Worm (Caenorhabditis elegans): ENCODE results near the gene C17A2.4.
A peak's percentile ranks its signal among the peaks of the same experiment; 100 is the strongest.

C17A2.4 gene

ce11 chrII:3846028-3846427, 6.4 kb downstream of the C17A2.4 start, which contains the start of gene C17A2.2:
C17A2.2 (plus strand) TSS chrII:3846328.
- TF ChIP-seq lin-39 (tag; optimal IDR thresholded peaks at IDR 0.05): no peak
- TF ChIP-seq nhr-76 (tag; optimal IDR thresholded peaks at IDR 0.05): no peak
- TF ChIP-seq fos-1 (tag; optimal IDR thresholded peaks at IDR 0.05): no peak

- TF ChIP-seq zag-1 (tag; optimal IDR thresholded peaks at IDR 0.05): no peak
- TF ChIP-seq nfya-1 (tag; optimal IDR thresholded peaks at IDR 0.05; ENCODE audit: insufficient read depth): no peak
- no peak for TF ChIP-seq ceh-28 (tag; optimal IDR thresholded peaks at IDR 0.05)
- TF ChIP-seq egl-27 (tag; optimal IDR thresholded peaks at IDR 0.05): no peak
- TF ChIP-seq pqm-1 (tag; optimal IDR thresholded peaks at IDR 0.05): no peak
- TF ChIP-seq unc-62 (GFP tag; optimal IDR thresholded peaks at IDR 0.05): no peak
- TF ChIP-seq nhr-25 (tag; optimal IDR thresholded peaks at IDR 0.05): no peak
- no peak for TF ChIP-seq ama-1 (optimal IDR thresholded peaks at IDR 0.05)
- TF ChIP-seq nhr-28 (tag; optimal IDR thresholded peaks at IDR 0.05): no peak
Observed at ce11 chrII:3850655-3851054, 11.0 kb downstream of the C17A2.4 start, which contains the start of gene nhr-72. nhr-72 (minus strand) TSS chrII:3850755.

ce11 chrII:3852654-3853053, 13.0 kb downstream of the C17A2.4 start, which contains the start of gene nhr-257:
nhr-257 (plus strand) TSS chrII:3852954.
- no peak for TF ChIP-seq tbx-2 (tag; optimal IDR thresholded peaks at IDR 0.05)
- no peak for TF ChIP-seq nhr-67 (tag; optimal IDR thresholded peaks at IDR 0.05)
- no peak for TF ChIP-seq aly-2 (tag; optimal IDR thresholded peaks at IDR 0.05)
- no peak for TF ChIP-seq egl-5 (tag; optimal IDR thresholded peaks at IDR 0.05)
- TF ChIP-seq lin-39 (tag; optimal IDR thresholded peaks at IDR 0.05): no peak
- TF ChIP-seq nhr-23 (tag; optimal IDR thresholded peaks at IDR 0.05): no peak
- TF ChIP-seq lin-15B (tag; optimal IDR thresholded peaks at IDR 0.05): no peak
- no peak for TF ChIP-seq snpc-4 (tag; optimal IDR thresholded peaks at IDR 0.05)
- TF ChIP-seq ztf-11 (tag; optimal IDR thresholded peaks at IDR 0.05): no peak
- TF ChIP-seq pqm-1 (tag; optimal IDR thresholded peaks at IDR 0.05): no peak
- no peak for TF ChIP-seq fkh-10 (GFP tag; optimal IDR thresholded peaks at IDR 0.05)
- TF ChIP-seq elt-3 (tag; optimal IDR thresholded peaks at IDR 0.05): no peak
- TF ChIP-seq nhr-28 (tag; optimal IDR thresholded peaks at IDR 0.05): no peak
- TF ChIP-seq sea-2 (GFP tag; optimal IDR thresholded peaks at IDR 0.05): no peak
- TF ChIP-seq nhr-12 (tag; optimal IDR thresholded peaks at IDR 0.05): no peak
- no peak for TF ChIP-seq elt-2 (tag; optimal IDR thresholded peaks at IDR 0.05)
- TF ChIP-seq mdl-1 (tag; optimal IDR thresholded peaks at IDR 0.05): no peak
- TF ChIP-seq ztf-4 (tag; optimal IDR thresholded peaks at IDR 0.05): no peak
- no peak for TF ChIP-seq ceh-28 (tag; optimal IDR thresholded peaks at IDR 0.05)
- TF ChIP-seq unc-39 (tag; optimal IDR thresholded peaks at IDR 0.05): no peak

ce11 chrII:3860826-3861225, 21.2 kb downstream of the C17A2.4 start, which contains the start of gene oac-11:
oac-11 (minus strand) TSS chrII:3860926.
- TF ChIP-seq mdl-1 (tag; optimal IDR thresholded peaks at IDR 0.05) (no peak), ceh-9 (tag; optimal IDR thresholded peaks at IDR 0.05) (no peak), elt-3 (tag; optimal IDR thresholded peaks at IDR 0.05) (no peak), lin-39 (tag; optimal IDR thresholded peaks at IDR 0.05) (no peak), nhr-11 (tag; optimal IDR thresholded peaks at IDR 0.05) (no peak), skn-1 (tag; optimal IDR thresholded peaks at IDR 0.05) (no peak), nhr-77 (tag; optimal IDR thresholded peaks at IDR 0.05) (no peak), pha-4 (tag; optimal IDR thresholded peaks at IDR 0.05) (no peak), nhr-67 (tag; optimal IDR thresholded peaks at IDR 0.05) (no peak)

- no peak for TF ChIP-seq egl-5 (tag; optimal IDR thresholded peaks at IDR 0.05)
- TF ChIP-seq mdl-1 (tag; optimal IDR thresholded peaks at IDR 0.05): no peak
- TF ChIP-seq nhr-23 (tag; optimal IDR thresholded peaks at IDR 0.05): peak; percentile 7
- no peak for TF ChIP-seq egl-27 (tag; optimal IDR thresholded peaks at IDR 0.05)
- TF ChIP-seq R02D3.7 (tag; optimal IDR thresholded peaks at IDR 0.05): no peak
- peak; percentile 60 for TF ChIP-seq elt-1 (tag; optimal IDR thresholded peaks at IDR 0.05)
- no peak for TF ChIP-seq tbx-2 (tag; optimal IDR thresholded peaks at IDR 0.05)
- TF ChIP-seq lin-39 (tag; optimal IDR thresholded peaks at IDR 0.05): no peak
Observed at ce11 chrII:3862053-3862452, 22.4 kb downstream of the C17A2.4 start.

Data from whole organism, L3 larva.